Fruit fly (Drosophila melanogaster): ENCODE measurements around the gene CG42846.

The CG42846 gene

dm6 chr3L:199754-200596 is 31.4 kb downstream of the CG42846 start, which contains the start of the genes rno and mri (continued):
- TF ChIP-seq Lhr (GFP tag; optimal IDR thresholded peaks at IDR 0.05) (peak; percentile 66), unc-4 (GFP tag; IDR thresholded peaks at IDR 0.05; ENCODE audit: partially characterized antibody) (peak; percentile 87), CG13424 (tag; optimal IDR thresholded peaks at IDR 0.05) (peak; percentile 83), esg (GFP tag; conservative IDR thresholded peaks at IDR 0.05) (peak; percentile 72), CG12659 (GFP tag; optimal IDR thresholded peaks at IDR 0.05) (peak; percentile 60), CG17612 (GFP tag; IDR thresholded peaks at IDR 0.05) (no peak), CG4424 (GFP tag; optimal IDR thresholded peaks at IDR 0.05) (peak; percentile 60), NfI (GFP tag; optimal IDR thresholded peaks at IDR 0.05) (peak; percentile 67), CrebB (tag; optimal IDR thresholded peaks at IDR 0.05) (peak; percentile 13), CG3065 (GFP tag; optimal IDR thresholded peaks at IDR 0.05) (no peak), lov (optimal IDR thresholded peaks at IDR 0.05) (no peak), lov (GFP tag; IDR thresholded peaks at IDR 0.05) (0 out of 3 replicates have a peak, but pooled peaks have one; percentile 44), Nf-YA (GFP tag; IDR thresholded peaks at IDR 0.05) (peak; percentile 23; the same call in 1 of the 2 replicates), CG1024 (GFP tag; IDR thresholded peaks at IDR 0.05) (no peak), C15 (GFP tag; IDR thresholded peaks at IDR 0.05) (no peak), B-H2 (GFP tag; optimal IDR thresholded peaks at IDR 0.05) (peak; percentile 79), Dref (GFP tag; IDR thresholded peaks at IDR 0.05) (peak; percentile 83), CG10543 (GFP tag; optimal IDR thresholded peaks at IDR 0.05) (peak; percentile 85), sr (GFP tag; IDR thresholded peaks at IDR 0.05) (no peak), stc (GFP tag; IDR thresholded peaks at IDR 0.05) (peak; percentile 63; the same call in 1 of the 2 replicates), CG6272 (GFP tag; IDR thresholded peaks at IDR 0.05) (peak; percentile 67), D19B (GFP tag; optimal IDR thresholded peaks at IDR 0.05) (no peak), CG6689 (GFP tag; IDR thresholded peaks at IDR 0.05) (peak; percentile 88), Dbx (GFP tag; IDR thresholded peaks at IDR 0.05) (peak; percentile 81), nom (GFP tag; optimal IDR thresholded peaks at IDR 0.05) (no peak), CG12219 (GFP tag; optimal IDR thresholded peaks at IDR 0.05) (no peak), CG1647 (GFP tag; optimal IDR thresholded peaks at IDR 0.05) (no peak), CG7745 (tag; optimal IDR thresholded peaks at IDR 0.05) (no peak), dan (GFP tag; IDR thresholded peaks at IDR 0.05) (no peak), Sox100B (GFP tag; optimal IDR thresholded peaks at IDR 0.05) (no peak), CG8765 (GFP tag; IDR thresholded peaks at IDR 0.05) (peak; percentile 37), emc (GFP tag; optimal IDR thresholded peaks at IDR 0.05) (no peak), peb (GFP tag; IDR thresholded peaks at IDR 0.05) (peak; percentile 66; the same call in 1 of the 2 replicates), CG5180 (GFP tag; optimal IDR thresholded peaks at IDR 0.05) (peak; percentile 53), Dek (tag; optimal IDR thresholded peaks at IDR 0.05) (peak; percentile 67), CG14860 (GFP tag; IDR thresholded peaks at IDR 0.05; ENCODE audit: partially characterized antibody) (peak; percentile 93), CG8944 (GFP tag; optimal IDR thresholded peaks at IDR 0.05) (no peak), Awh (GFP tag; IDR thresholded peaks at IDR 0.05) (peak; percentile 75), CG6765 (GFP tag; optimal IDR thresholded peaks at IDR 0.05) (no peak), CG2199 (GFP tag; IDR thresholded peaks at IDR 0.05) (no peak), lmd (GFP tag; IDR thresholded peaks at IDR 0.05) (peak; percentile 62), Atf-2 (GFP tag; optimal IDR thresholded peaks at IDR 0.05) (no peak), Fer3 (tag; optimal IDR thresholded peaks at IDR 0.05) (peak; percentile 75), gsb-n (tag; optimal IDR thresholded peaks at IDR 0.05) (peak; percentile 78), Jarid2 (GFP tag; optimal IDR thresholded peaks at IDR 0.05) (no peak), CG7556 (GFP tag; optimal IDR thresholded peaks at IDR 0.05) (peak; percentile 69), Aef1 (GFP tag; IDR thresholded peaks at IDR 0.05) (peak; percentile 47; the same call in 2 of the 3 replicates), pfk (GFP tag; optimal IDR thresholded peaks at IDR 0.05) (no peak), CG2875 (GFP tag; optimal IDR thresholded peaks at IDR 0.05) (peak; percentile 4)

Data from whole organism, embryonic.